Worm (Caenorhabditis elegans) whole organism, L4 larva: ENCODE data around the gene grl-2.

Experiments
- F10B5.3 ChIP-seq: sonication (generic microtip); optimal IDR thresholded peaks from 2 replicates; lab custom pipeline; 2016; ENCODE audit warnings: mild to moderate bottlenecking, missing genetic modification characterization, missing compliant biosample characterization
- F37D6.2 ChIP-seq: sonication (generic microtip); optimal IDR thresholded peaks from 2 replicates; lab custom pipeline; 2016; ENCODE audit warnings: mild to moderate bottlenecking, missing genetic modification characterization, missing compliant biosample characterization
- T26A8.4 ChIP-seq: fragments of 200-800 bp; sonication (Bioruptor generic); IDR thresholded peaks from 2 replicates; pipeline ENCODE4 v1.3.6; 2022; ENCODE audit warnings: missing genetic modification characterization, missing compliant biosample characterization
- aha-1 ChIP-seq: fragments of 150-350 bp; peaks from one replicate; lab custom pipeline; 2014; ENCODE audit warnings: missing biosample characterization, missing genetic modification characterization
- ceh-44 ChIP-seq: fragments of 200-800 bp; sonication (Bioruptor generic); IDR thresholded peaks from 2 replicates; pipeline ENCODE4 v1.3.6; 2022; ENCODE audit warnings: missing genetic modification reagents, missing genetic modification characterization, missing compliant biosample characterization
- egl-27 ChIP-seq: sonication (generic microtip); optimal IDR thresholded peaks from 3 replicates; lab custom pipeline; 2017; ENCODE audit warnings: missing biosample characterization, missing genetic modification reagents, missing genetic modification characterization
- hif-1 ChIP-seq, 2 experiments: sonication (generic microtip); optimal IDR thresholded peaks; 2 replicates each; lab custom pipeline; 2016 to 2017; ENCODE audit warnings: missing compliant biosample characterization in 2 of 2, missing genetic modification characterization in 2 of 2, missing genetic modification reagents in 2 of 2, missing genotype in 2 of 2, mild to moderate bottlenecking in 1 of 2
- lim-7 ChIP-seq: fragments of 200-800 bp; sonication (Bioruptor generic); IDR thresholded peaks from 2 replicates; pipeline ENCODE4 v1.3.6; 2022; ENCODE audit warnings: missing genetic modification characterization, missing compliant biosample characterization
- lin-38 ChIP-seq: fragments of 200-800 bp; sonication (Bioruptor generic); IDR thresholded peaks from 2 replicates; pipeline ENCODE4 v1.3.6; 2022; ENCODE audit warnings: missing genetic modification reagents, missing genetic modification characterization, missing compliant biosample characterization
- mes-2 ChIP-seq: sonication (generic microtip); optimal IDR thresholded peaks from 2 replicates; lab custom pipeline; 2016; ENCODE audit warnings: missing genotype, mild to moderate bottlenecking, missing genetic modification characterization, missing compliant biosample characterization; ENCODE audit not compliant: poor library complexity, severe bottlenecking
- nhr-10 ChIP-seq: fragments of 150-350 bp; optimal IDR thresholded peaks from 2 replicates; lab custom pipeline; 2014; ENCODE audit warnings: missing biosample characterization, missing genetic modification characterization
- nhr-28 ChIP-seq: fragments of 150-350 bp; optimal IDR thresholded peaks from 2 replicates; lab custom pipeline; 2014; ENCODE audit warnings: missing biosample characterization, missing genetic modification characterization
- nhr-42 ChIP-seq: fragments of 200-800 bp; sonication (Bioruptor generic); IDR thresholded peaks from 2 replicates; pipeline ENCODE4 v1.3.6; 2022; ENCODE audit warnings: missing genetic modification characterization, missing compliant biosample characterization
- pha-4 ChIP-seq, 2 experiments: fragments of 150-350 bp in 1 of 2; fragments of 200-800 bp in 1 of 2; sonication (Bioruptor generic) in 1 of 2; IDR thresholded peaks in 1 of 2; optimal IDR thresholded peaks in 1 of 2; 2 replicates each; pipeline versions ENCODE4 v1.3.6 to Lab custom; 2014 to 2022; ENCODE audit warnings: missing genetic modification characterization in 2 of 2, missing genetic modification reagents in 2 of 2, missing biosample characterization in 1 of 2, missing compliant biosample characterization in 1 of 2
- rbr-2 ChIP-seq: sonication (generic microtip); optimal IDR thresholded peaks from 2 replicates; lab custom pipeline; 2016; ENCODE audit warnings: missing genotype, missing genetic modification characterization, missing compliant biosample characterization
- saeg-2 ChIP-seq: fragments of 200-800 bp; sonication (Bioruptor generic); IDR thresholded peaks from 2 replicates; pipeline ENCODE4 v1.3.6; 2022; ENCODE audit warnings: missing genetic modification reagents, missing genetic modification characterization, missing compliant biosample characterization
- snpc-4 ChIP-seq: fragments of 150-350 bp; optimal IDR thresholded peaks from 2 replicates; lab custom pipeline; 2014; ENCODE audit warnings: missing biosample characterization, missing genetic modification characterization
- tag-97 ChIP-seq: fragments of 200-800 bp; sonication (Bioruptor generic); IDR thresholded peaks from 2 replicates; pipeline ENCODE4 v1.3.6; 2022; ENCODE audit warnings: missing genetic modification characterization, missing compliant biosample characterization
- unc-130 ChIP-seq: sonication (generic microtip); optimal IDR thresholded peaks from 2 replicates; lab custom pipeline; 2016; ENCODE audit warnings: missing genetic modification reagents, missing genetic modification characterization, missing compliant biosample characterization
- unc-39 ChIP-seq: sonication (generic microtip); optimal IDR thresholded peaks from 2 replicates; lab custom pipeline; 2017; ENCODE audit warnings: missing biosample characterization, missing genetic modification characterization
- unc-62 ChIP-seq, 3 experiments: fragments of 150-350 bp in 1 of 3; sonication (generic microtip); optimal IDR thresholded peaks in 2 of 3; peaks in 1 of 3; 1 replicate in 1 of 3; 2 replicates in 2 of 3; lab custom pipeline; 2014 to 2017; ENCODE audit warnings: missing biosample characterization in 3 of 3, missing genetic modification characterization in 3 of 3, missing genetic modification reagents in 3 of 3, missing genotype in 1 of 3
- zfp-2 ChIP-seq: sonication (generic microtip); optimal IDR thresholded peaks from 2 replicates; lab custom pipeline; 2016; ENCODE audit warnings: mild to moderate bottlenecking, missing genetic modification characterization, missing compliant biosample characterization
- zfp-3 ChIP-seq: fragments of 200-800 bp; sonication (Bioruptor generic); conservative IDR thresholded peaks from 2 replicates; pipeline ENCODE4 v1.3.6; 2022; ENCODE audit warnings: missing genetic modification reagents, missing genetic modification characterization, missing compliant biosample characterization

grl-2 gene

DNA sequence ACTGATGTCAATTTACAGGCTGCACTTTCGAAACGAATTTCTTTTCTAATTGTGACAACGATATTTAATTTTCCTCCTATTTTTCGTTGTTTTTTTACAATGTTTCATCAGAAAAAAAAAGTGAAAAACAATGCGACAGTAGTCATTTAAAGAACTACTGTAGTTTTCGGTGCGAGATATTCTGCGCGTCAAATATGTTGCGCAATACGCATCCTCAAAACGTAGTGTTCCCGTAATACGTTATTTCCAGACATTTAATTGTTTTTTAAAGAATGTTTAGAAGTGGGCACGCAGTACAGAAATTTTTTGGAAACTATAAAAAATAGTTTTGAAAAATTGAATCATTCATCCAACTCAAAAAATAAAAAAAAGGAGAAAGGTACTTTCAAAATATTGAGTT, 29.2 kb downstream of the grl-2 start:
- TF ChIP-seq zfp-3 (GFP tag; lab: Robert Waterston, UW) (no peak), unc-62 (GFP tag; optimal IDR thresholded peaks at IDR 0.05 in 1 of 2; lab: Kevin White, UChicago) (peak in 1 of 2 experiments; percentile 59), unc-62 (tag; optimal IDR thresholded peaks at IDR 0.05; lab: Kevin White, UChicago) (no peak)
- TF ChIP-seq, all 104 proteins: peak for 1

DNA sequence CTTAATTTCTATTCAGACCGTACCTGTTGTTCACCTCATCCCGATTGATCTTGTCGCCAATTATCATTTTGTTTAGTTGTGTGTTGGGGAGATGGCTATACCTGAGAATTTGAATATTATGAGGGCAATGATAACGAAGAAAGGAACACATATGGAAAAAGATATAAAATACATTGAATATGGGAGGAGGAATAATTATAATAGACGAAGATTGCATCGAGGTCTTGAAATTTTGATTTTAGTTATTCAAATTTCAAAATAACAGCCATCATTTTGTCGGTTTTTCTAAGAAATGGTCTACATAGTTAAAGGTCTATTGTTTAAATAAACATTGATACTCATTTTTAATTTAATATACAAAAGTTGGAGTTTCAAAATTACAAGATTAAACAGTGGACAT, 42.2 kb downstream of the grl-2 start, which contains the start of gene shw-3:
shw-3 (minus strand) TSS at position 101 of the 400 bp plus-strand sequence.
- TF ChIP-seq unc-39 (tag; lab: Kevin White, UChicago), result no peak
- no peak for TF ChIP-seq tag-97 (GFP tag; lab: Robert Waterston, UW)
- no peak for TF ChIP-seq lin-38 (GFP tag; lab: Robert Waterston, UW)
- TF ChIP-seq nhr-10, result no peak
- TF ChIP-seq saeg-2 (GFP tag; lab: Robert Waterston, UW), result no peak
- TF ChIP-seq aha-1, result no peak
- no peak for TF ChIP-seq mes-2 (tag; lab: Kevin White, UChicago)
- no peak for TF ChIP-seq ceh-44
- no peak for TF ChIP-seq lim-7 (GFP tag; lab: Robert Waterston, UW)
- TF ChIP-seq F37D6.2 (tag; lab: Kevin White, UChicago), result no peak
- no peak for TF ChIP-seq unc-130 (GFP tag; lab: Kevin White, UChicago)
- no peak for TF ChIP-seq snpc-4

DNA sequence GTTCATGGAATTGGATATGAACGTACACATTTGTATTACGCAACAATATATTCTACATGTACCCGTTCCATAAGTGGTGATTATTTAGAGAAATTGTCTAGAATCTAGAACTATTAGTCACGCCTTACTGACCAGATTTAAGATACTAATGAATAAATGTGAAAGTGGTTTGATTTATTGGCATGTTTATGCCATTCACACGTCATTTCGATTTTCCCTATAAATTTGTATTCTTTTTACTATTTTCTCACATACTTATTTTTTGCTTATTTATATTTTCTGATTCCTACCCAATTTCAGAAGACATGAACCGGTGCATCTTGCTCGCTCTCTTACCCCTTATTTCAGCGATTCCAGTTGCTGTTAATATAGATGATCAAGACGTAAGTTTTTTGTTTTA, 43.4 kb downstream of the grl-2 start, which contains the start of gene F15B9.8:
F15B9.8 (plus strand) TSS at position 301 of the 400 bp plus-strand sequence.
- no peak for TF ChIP-seq F10B5.3 (tag; lab: Kevin White, UChicago)
- TF ChIP-seq, all 104 proteins: peak for 0

DNA sequence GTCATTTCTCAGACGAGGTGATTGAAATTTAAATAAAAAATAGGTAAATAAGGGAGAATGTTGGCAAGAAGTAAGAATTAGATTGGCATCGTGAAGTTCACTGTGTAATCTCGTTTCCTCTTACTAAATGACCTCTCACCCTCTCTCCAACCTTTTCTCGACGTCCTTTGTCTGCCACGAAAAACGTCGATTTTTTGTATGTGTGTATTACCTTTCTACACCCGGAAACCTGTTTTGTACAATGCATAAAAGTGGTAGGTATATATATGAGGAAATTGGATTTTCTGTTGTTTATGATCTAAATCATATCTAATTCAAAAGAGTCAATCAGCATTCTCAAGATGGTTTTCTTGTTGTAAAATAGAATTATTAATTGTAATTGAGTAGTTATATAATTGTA, 48.0 kb downstream of the grl-2 start, which contains the start of the genes F15B9.11 and dsl-7:
F15B9.11 (minus strand) TSS at position 5 of the 400 bp plus-strand sequence.
dsl-7 (plus strand) TSS at position 260 of the 400 bp plus-strand sequence.
- TF ChIP-seq egl-27 (no peak), saeg-2 (GFP tag; lab: Robert Waterston, UW) (no peak), pha-4 (GFP tag; IDR thresholded peaks at IDR 0.05; lab: Robert Waterston, UW) (no peak), pha-4 (tag; optimal IDR thresholded peaks at IDR 0.05; lab: Kevin White, UChicago) (no peak), hif-1 (tag; optimal IDR thresholded peaks at IDR 0.05; lab: Kevin White, UChicago) (no peak), nhr-42 (GFP tag; lab: Robert Waterston, UW) (no peak), zfp-2 (tag; lab: Kevin White, UChicago) (no peak), T26A8.4 (no peak)

DNA sequence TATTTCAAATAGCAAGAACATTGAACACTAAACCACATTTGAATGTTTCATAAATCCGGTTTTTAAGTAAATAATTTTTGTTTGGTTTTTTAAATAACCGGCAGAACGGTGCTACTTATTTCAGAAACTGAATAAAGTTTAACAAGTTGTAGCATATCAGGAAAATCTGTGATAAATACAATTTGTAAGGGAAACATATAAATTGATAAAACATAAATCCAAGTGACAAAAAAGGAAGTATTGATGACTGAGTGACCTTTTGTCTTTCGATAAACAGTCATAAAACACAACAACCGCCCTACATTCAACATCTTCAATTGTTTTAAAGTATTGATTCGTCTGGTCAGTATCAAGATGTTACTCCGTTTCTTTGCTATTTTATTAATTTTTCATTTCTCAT, 50.4 kb downstream of the grl-2 start, which contains the start of gene far-5:
far-5 (plus strand) TSS at position 301 of the 400 bp plus-strand sequence.
- TF ChIP-seq rbr-2 (tag; lab: Kevin White, UChicago) (no peak), nhr-28 (peak; percentile 3), aha-1 (peak; percentile 48)
